Fruit fly (Drosophila melanogaster): ENCODE results near the gene MED31.

MED31 gene

DNA sequence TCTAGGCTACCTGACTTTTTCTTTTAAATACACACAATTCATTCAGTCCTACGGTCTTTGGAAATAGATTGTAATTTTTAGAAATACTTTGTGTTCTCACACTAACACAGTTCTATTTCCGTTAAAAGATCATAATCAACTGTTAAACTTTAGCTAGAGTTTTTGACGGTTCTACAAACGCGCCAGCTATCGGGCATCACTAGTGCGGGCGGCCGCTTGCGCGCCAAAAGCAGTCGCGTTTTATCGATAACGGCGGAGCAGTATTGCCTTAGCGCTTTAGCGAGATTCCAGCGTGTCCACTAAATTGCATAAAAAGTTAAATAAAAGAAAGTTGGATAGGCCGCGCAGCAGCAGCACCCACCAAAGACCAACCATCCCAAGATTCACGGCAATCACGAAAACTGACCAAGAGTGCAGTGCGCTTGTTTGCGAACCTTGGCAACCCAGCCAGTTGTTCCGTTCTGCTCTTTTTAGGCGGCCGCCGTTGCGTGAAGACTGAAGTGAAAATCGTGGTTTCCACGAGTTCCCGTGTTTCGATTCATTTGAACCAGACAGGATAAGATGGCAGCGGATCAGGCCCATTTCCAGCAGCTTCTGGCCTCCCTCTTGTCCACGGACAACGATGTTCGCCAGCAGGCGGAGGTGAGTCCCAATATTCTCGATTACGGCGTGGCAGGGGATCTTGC is 7.5 kb downstream of the MED31 start, which contains the start of gene Karybeta3 (continued):
- TF ChIP-seq CG13424 (tag; optimal IDR thresholded peaks at IDR 0.05) (peak; percentile 62), CG2678 (tag; optimal IDR thresholded peaks at IDR 0.05) (peak; percentile 61), fd102C (GFP tag; optimal IDR thresholded peaks at IDR 0.05) (no peak), nerfin-2 (GFP tag; IDR thresholded peaks at IDR 0.05; ENCODE audit: partially characterized antibody) (0 out of 2 replicates have a peak, but pooled peaks have one; percentile 52), Sin3A (optimal IDR thresholded peaks at IDR 0.05) (peak; percentile 62), Awh (GFP tag; IDR thresholded peaks at IDR 0.05) (peak; percentile 68), Eip74EF (GFP tag; optimal IDR thresholded peaks at IDR 0.05) (peak in 1 of 2 experiments; percentile 30), Hr3 (GFP tag; optimal IDR thresholded peaks at IDR 0.05) (peak; percentile 66), Hr39 (optimal IDR thresholded peaks at IDR 0.05) (no peak), stc (GFP tag; IDR thresholded peaks at IDR 0.05) (peak; percentile 85), gem (tag; optimal IDR thresholded peaks at IDR 0.05) (peak; percentile 69), nmo (GFP tag; optimal IDR thresholded peaks at IDR 0.05) (peak; percentile 69), Poxn (GFP tag; IDR thresholded peaks at IDR 0.05) (no peak), CG4707 (GFP tag; optimal IDR thresholded peaks at IDR 0.05) (no peak), Side (GFP tag; optimal IDR thresholded peaks at IDR 0.05) (peak; percentile 80), CG10654 (GFP tag; optimal IDR thresholded peaks at IDR 0.05) (peak; percentile 44), ham (GFP tag; IDR thresholded peaks at IDR 0.05) (no peak), CG1024 (GFP tag; IDR thresholded peaks at IDR 0.05) (peak; percentile 53; the same call in 1 of the 2 replicates), bbx (GFP tag; IDR thresholded peaks at IDR 0.05; ENCODE audit: partially characterized antibody) (peak; percentile 60; the same call in 1 of the 2 replicates), Dek (tag; optimal IDR thresholded peaks at IDR 0.05) (peak; percentile 65), CG3995 (GFP tag; optimal IDR thresholded peaks at IDR 0.05) (peak; percentile 76), Doc2 (GFP tag; IDR thresholded peaks at IDR 0.05) (no peak), al (GFP tag; IDR thresholded peaks at IDR 0.05) (peak; percentile 67), danr (GFP tag; IDR thresholded peaks at IDR 0.05) (peak; percentile 26; the same call in 1 of the 2 replicates), Sry-δ (GFP tag; optimal IDR thresholded peaks at IDR 0.05) (peak; percentile 81), CG1233 (GFP tag; optimal IDR thresholded peaks at IDR 0.05) (peak; percentile 69), CG10366 (GFP tag; IDR thresholded peaks at IDR 0.05) (peak; percentile 68), salm (tag; optimal IDR thresholded peaks at IDR 0.05) (peak; percentile 32), CG8089 (GFP tag; optimal IDR thresholded peaks at IDR 0.05) (peak; percentile 74), Optix (GFP tag; IDR thresholded peaks at IDR 0.05) (peak; percentile 73), Max (GFP tag; optimal IDR thresholded peaks at IDR 0.05) (peak; percentile 62), org-1 (GFP tag; optimal IDR thresholded peaks at IDR 0.05) (peak; percentile 40), h (optimal IDR thresholded peaks at IDR 0.05) (no peak), CG16815 (GFP tag; optimal IDR thresholded peaks at IDR 0.05) (peak; percentile 12), CG31388 (GFP tag; optimal IDR thresholded peaks at IDR 0.05) (no peak), scrt (GFP tag; optimal IDR thresholded peaks at IDR 0.05) (peak; percentile 34), CG7928 (GFP tag; optimal IDR thresholded peaks at IDR 0.05) (peak; percentile 42), chif (GFP tag; optimal IDR thresholded peaks at IDR 0.05) (peak; percentile 56 to 74), sisA (GFP tag; IDR thresholded peaks at IDR 0.05) (peak; percentile 71; the same call in 1 of the 2 replicates), CG9215 (GFP tag; IDR thresholded peaks at IDR 0.05) (peak; percentile 61), ap (GFP tag; IDR thresholded peaks at IDR 0.05) (peak; percentile 36; the same call in 1 of the 2 replicates), Sox102F (GFP tag; optimal IDR thresholded peaks at IDR 0.05) (no peak), Bdp1 (GFP tag; optimal IDR thresholded peaks at IDR 0.05) (peak; percentile 64), zf30C (GFP tag; optimal IDR thresholded peaks at IDR 0.05) (no peak), pb (GFP tag; optimal IDR thresholded peaks at IDR 0.05) (peak; percentile 87), Adf1 (GFP tag; IDR thresholded peaks at IDR 0.05) (peak; percentile 69; the same call in 1 of the 2 replicates), CG8944 (GFP tag; optimal IDR thresholded peaks at IDR 0.05) (peak; percentile 77), CG18262 (tag; optimal IDR thresholded peaks at IDR 0.05) (peak; percentile 42), Chrac-16 (GFP tag; optimal IDR thresholded peaks at IDR 0.05) (peak; percentile 76), CG32767 (GFP tag; IDR thresholded peaks at IDR 0.05) (peak; percentile 65; the same call in 1 of the 2 replicates)
